Fruit fly (Drosophila melanogaster): ENCODE data around the gene nis.

The nis gene

dm6 chr2L:1590167-1590566 is 3.2 kb upstream of the nis start (continued):
- TF ChIP-seq ttk (GFP tag; IDR thresholded peaks at IDR 0.05) (peak; percentile 91), dpn (GFP tag; optimal IDR thresholded peaks at IDR 0.05) (peak; percentile 76 to 78), CG9215 (GFP tag; IDR thresholded peaks at IDR 0.05) (peak; percentile 65), Lpt (GFP tag; optimal IDR thresholded peaks at IDR 0.05) (no peak), HmgD (GFP tag; optimal IDR thresholded peaks at IDR 0.05) (no peak), CG43689 (GFP tag; IDR thresholded peaks at IDR 0.05) (peak; percentile 52; the same call in 1 of the 2 replicates), Bteb2 (GFP tag; optimal IDR thresholded peaks at IDR 0.05) (peak; percentile 57), mirr (GFP tag; optimal IDR thresholded peaks at IDR 0.05) (no peak), Sry-δ (GFP tag; optimal IDR thresholded peaks at IDR 0.05) (peak; percentile 58), ranshi (GFP tag; IDR thresholded peaks at IDR 0.05) (peak; percentile 80), Chrac-16 (GFP tag; optimal IDR thresholded peaks at IDR 0.05) (peak; percentile 53), sd (tag; optimal IDR thresholded peaks at IDR 0.05) (peak; percentile 43), CG9609 (GFP tag; optimal IDR thresholded peaks at IDR 0.05) (peak; percentile 41), CG1603 (tag; optimal IDR thresholded peaks at IDR 0.05) (peak; percentile 82), CG18011 (GFP tag; optimal IDR thresholded peaks at IDR 0.05) (peak; percentile 22), CG9876 (GFP tag; optimal IDR thresholded peaks at IDR 0.05) (peak; percentile 63), vnd (GFP tag; IDR thresholded peaks at IDR 0.05; ENCODE audit: partially characterized antibody) (no peak), hth (optimal IDR thresholded peaks at IDR 0.05) (no peak), Trl (optimal IDR thresholded peaks at IDR 0.05) (no peak), Trl (GFP tag; optimal IDR thresholded peaks at IDR 0.05) (peak; percentile 68), CG10543 (GFP tag; optimal IDR thresholded peaks at IDR 0.05) (peak; percentile 56), sisA (GFP tag; IDR thresholded peaks at IDR 0.05) (peak; percentile 84), luna (GFP tag; optimal IDR thresholded peaks at IDR 0.05) (no peak), chn (GFP tag; optimal IDR thresholded peaks at IDR 0.05) (peak; percentile 63), prd (optimal IDR thresholded peaks at IDR 0.05) (no peak), prd (GFP tag; IDR thresholded peaks at IDR 0.05) (peak; percentile 84), Abd-B (GFP tag; optimal IDR thresholded peaks at IDR 0.05) (peak; percentile 54), Max (GFP tag; optimal IDR thresholded peaks at IDR 0.05) (peak; percentile 64), twi (tag; optimal IDR thresholded peaks at IDR 0.05) (no peak), fd96Cb (tag; optimal IDR thresholded peaks at IDR 0.05) (peak; percentile 80), CG6683 (GFP tag; optimal IDR thresholded peaks at IDR 0.05) (peak; percentile 58), Vsx1 (GFP tag; optimal IDR thresholded peaks at IDR 0.05) (peak; percentile 47), kah (GFP tag; optimal IDR thresholded peaks at IDR 0.05) (peak; percentile 44), sob (GFP tag; IDR thresholded peaks at IDR 0.05) (peak; percentile 84), tap (tag; optimal IDR thresholded peaks at IDR 0.05) (peak; percentile 79), Adf1 (GFP tag; IDR thresholded peaks at IDR 0.05) (peak; percentile 23; the same call in 1 of the 2 replicates), mld (GFP tag; IDR thresholded peaks at IDR 0.05; ENCODE audit: partially characterized antibody) (no peak), CG33213 (GFP tag; optimal IDR thresholded peaks at IDR 0.05) (peak; percentile 68), ab (GFP tag; optimal IDR thresholded peaks at IDR 0.05) (peak; percentile 63), run (tag; optimal IDR thresholded peaks at IDR 0.05) (peak; percentile 43), wor (GFP tag; IDR thresholded peaks at IDR 0.05) (peak; percentile 42), Jarid2 (GFP tag; optimal IDR thresholded peaks at IDR 0.05) (peak; percentile 37), CG34422 (GFP tag; IDR thresholded peaks at IDR 0.05) (peak; percentile 74), CG9797 (GFP tag; optimal IDR thresholded peaks at IDR 0.05) (no peak), CG11456 (GFP tag; IDR thresholded peaks at IDR 0.05) (peak; percentile 81), Dip3 (GFP tag; optimal IDR thresholded peaks at IDR 0.05) (peak; percentile 76), Dref (GFP tag; IDR thresholded peaks at IDR 0.05) (no peak), CG10209 (GFP tag; optimal IDR thresholded peaks at IDR 0.05) (peak; percentile 76), crol (GFP tag; IDR thresholded peaks at IDR 0.05) (peak; percentile 58), CG17186 (GFP tag; optimal IDR thresholded peaks at IDR 0.05) (no peak), Blimp-1 (GFP tag; optimal IDR thresholded peaks at IDR 0.05) (peak; percentile 81), otp (GFP tag; IDR thresholded peaks at IDR 0.05) (peak; percentile 78)
